Worm (Caenorhabditis elegans) whole organism, L4/young adult: Measurements from ENCODE around the gene Y32G9A.12.

ENCODE experiments used
- W03F9.2 ChIP-seq: fragments of 150-350 bp; optimal IDR thresholded peaks from 2 replicates; lab custom pipeline; 2014; ENCODE audit warnings: missing biosample characterization, missing genetic modification characterization
- dao-5 ChIP-seq: sonication (generic microtip); optimal IDR thresholded peaks from 2 replicates; lab custom pipeline; 2016; ENCODE audit warnings: missing genotype, missing genetic modification characterization, moderate library complexity, missing compliant biosample characterization
- him-1 ChIP-seq: sonication (generic microtip); optimal IDR thresholded peaks from 2 replicates; lab custom pipeline; 2016; ENCODE audit warnings: missing genotype, missing genetic modification reagents, missing genetic modification characterization, missing compliant biosample characterization

DNA sequence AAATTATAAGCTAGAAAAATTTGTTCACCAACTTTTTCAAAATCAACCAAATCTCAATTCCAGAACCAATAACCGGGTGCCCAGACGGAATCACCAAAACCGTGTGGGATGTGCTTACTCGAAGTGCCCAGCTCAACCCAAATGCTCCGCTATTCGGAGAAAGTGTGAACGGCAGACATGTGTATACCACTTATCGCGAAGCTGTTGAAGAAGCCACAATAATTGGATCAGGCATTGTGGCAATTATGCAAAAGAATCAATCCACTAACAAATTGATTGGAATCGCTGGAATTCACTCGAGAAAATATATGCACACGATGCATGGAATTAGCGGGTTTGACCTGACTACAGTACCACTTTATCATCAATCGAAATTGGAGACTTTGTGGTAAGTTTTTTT, 49.7 kb upstream of the Y32G9A.12 start:
- TF ChIP-seq him-1 (tag; lab: Kevin White, UChicago) (no peak), W03F9.2 (no peak), dao-5 (tag; lab: Kevin White, UChicago) (no peak)
